Worm (Caenorhabditis elegans) whole organism, midembryonic: ENCODE measurements around the gene gly-7.

Experiments used
- T22C8.4 ChIP-seq: fragments of 200-800 bp; sonication (Bioruptor generic); IDR thresholded peaks from 2 replicates; pipeline ENCODE4 v1.3.6; 2022; ENCODE audit warnings: missing genetic modification characterization, missing compliant biosample characterization
- cog-1 ChIP-seq: sonication (generic microtip); optimal IDR thresholded peaks from 2 replicates; lab custom pipeline; 2016; ENCODE audit warnings: missing genetic modification characterization, missing compliant biosample characterization
- flt-1 ChIP-seq: fragments of 200-800 bp; sonication (Bioruptor generic); IDR thresholded peaks from 2 replicates; pipeline ENCODE4 v1.3.6; 2022; ENCODE audit warnings: missing genetic modification characterization, missing compliant biosample characterization
- klf-2 ChIP-seq: fragments of 200-800 bp; sonication (Bioruptor generic); conservative IDR thresholded peaks from 2 replicates; pipeline ENCODE4 v1.3.6; 2022; ENCODE audit warnings: missing genetic modification reagents, missing genetic modification characterization, missing compliant biosample characterization
- med-1 ChIP-seq: sonication (generic microtip); optimal IDR thresholded peaks from 2 replicates; lab custom pipeline; 2017; ENCODE audit warnings: missing genetic modification characterization, mild to moderate bottlenecking, missing compliant biosample characterization, antibody characterized with exemption, missing genetic modification reagents; ENCODE audit not compliant: insufficient read depth
- ref-1 ChIP-seq: fragments of 200-800 bp; sonication (Bioruptor generic); conservative IDR thresholded peaks from 2 replicates; pipeline ENCODE4 v1.3.6; 2022; ENCODE audit warnings: missing genetic modification reagents, missing genetic modification characterization, missing compliant biosample characterization
- tab-1 ChIP-seq: fragments of 200-800 bp; sonication (Bioruptor generic); IDR thresholded peaks from 2 replicates; pipeline ENCODE4 v1.3.6; 2022; ENCODE audit warnings: missing genetic modification characterization, missing compliant biosample characterization
- ztf-23 ChIP-seq: fragments of 200-800 bp; sonication (Bioruptor generic); IDR thresholded peaks from 2 replicates; pipeline ENCODE4 v1.3.6; 2022; ENCODE audit warnings: missing genetic modification reagents, missing genetic modification characterization, missing compliant biosample characterization
- ztf-29 ChIP-seq: fragments of 200-800 bp; sonication (Bioruptor generic); IDR thresholded peaks from 2 replicates; pipeline ENCODE4 v1.3.6; 2022; ENCODE audit warnings: missing genetic modification reagents, missing genetic modification characterization, missing compliant biosample characterization

Gene gly-7

DNA sequence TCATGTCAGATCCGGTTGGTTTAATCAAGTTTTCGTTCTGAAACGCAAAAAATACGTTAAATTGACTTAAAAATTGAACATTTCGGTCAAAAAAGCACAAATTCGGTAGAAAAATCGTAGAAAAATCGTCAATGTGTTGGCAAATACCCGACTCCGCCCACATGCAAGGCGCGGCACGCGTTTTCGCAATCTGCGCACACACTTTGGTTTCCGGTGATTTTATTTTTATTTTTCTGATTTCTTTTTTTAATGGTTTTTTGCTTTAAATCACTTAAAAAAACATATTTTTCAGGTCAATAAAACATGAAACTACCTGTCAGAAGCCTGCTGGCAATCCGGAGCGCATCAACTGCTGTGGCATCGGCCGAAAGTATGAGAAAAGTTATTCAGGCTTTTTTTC is at the start of gene gly-7, which contains the start of gene mrpl-39:
gly-7 (minus strand) TSS at position 37 of the 400 bp plus-strand sequence.
mrpl-39 (plus strand) TSS at position 293 of the 400 bp plus-strand sequence.
- TF ChIP-seq flt-1 (GFP tag; lab: Robert Waterston, UW) (peak; percentile 46; the same call in 1 of the 2 replicates), ztf-23 (GFP tag; lab: Robert Waterston, UW) (peak; percentile 76), med-1 (peak; percentile 81), klf-2 (0 out of 2 replicates have a peak, but pooled peaks have one; percentile 53), ztf-29 (no peak), T22C8.4 (GFP tag; lab: Robert Waterston, UW) (no peak), tab-1 (peak; percentile 67; the same call in 1 of the 2 replicates), cog-1 (tag; lab: Kevin White, UChicago) (no peak), ref-1 (GFP tag; lab: Robert Waterston, UW) (0 out of 2 replicates have a peak, but pooled peaks have one; percentile 37)

DNA sequence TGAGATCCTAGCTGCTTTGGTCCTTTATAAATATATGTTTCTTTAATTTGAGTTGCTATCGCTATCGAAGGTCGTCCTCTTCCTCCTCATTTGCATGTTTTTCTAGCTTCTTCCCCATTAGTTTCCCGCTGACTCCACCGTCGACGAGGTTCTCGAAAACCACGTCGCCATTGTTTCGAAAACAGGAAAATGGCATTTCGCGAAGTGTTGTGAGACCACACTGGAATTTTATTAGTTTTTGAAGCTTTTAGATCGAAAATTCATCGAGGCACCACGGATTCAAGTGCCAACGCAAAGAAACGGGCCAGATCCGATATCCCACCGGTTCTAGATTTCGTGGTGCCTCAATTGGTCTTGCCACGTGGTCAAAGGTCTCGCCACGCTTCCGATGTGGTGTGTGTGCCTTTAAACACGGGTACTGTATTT is 49.4 kb upstream of the gly-7 start:
- TF ChIP-seq cog-1 (tag; lab: Kevin White, UChicago): no peak
- no peak for TF ChIP-seq ztf-29
- no peak for TF ChIP-seq ztf-23 (GFP tag; lab: Robert Waterston, UW)
- no peak for TF ChIP-seq tab-1
- TF ChIP-seq T22C8.4 (GFP tag; lab: Robert Waterston, UW): no peak
- no peak for TF ChIP-seq flt-1 (GFP tag; lab: Robert Waterston, UW)
- no peak for TF ChIP-seq ref-1 (GFP tag; lab: Robert Waterston, UW)

DNA sequence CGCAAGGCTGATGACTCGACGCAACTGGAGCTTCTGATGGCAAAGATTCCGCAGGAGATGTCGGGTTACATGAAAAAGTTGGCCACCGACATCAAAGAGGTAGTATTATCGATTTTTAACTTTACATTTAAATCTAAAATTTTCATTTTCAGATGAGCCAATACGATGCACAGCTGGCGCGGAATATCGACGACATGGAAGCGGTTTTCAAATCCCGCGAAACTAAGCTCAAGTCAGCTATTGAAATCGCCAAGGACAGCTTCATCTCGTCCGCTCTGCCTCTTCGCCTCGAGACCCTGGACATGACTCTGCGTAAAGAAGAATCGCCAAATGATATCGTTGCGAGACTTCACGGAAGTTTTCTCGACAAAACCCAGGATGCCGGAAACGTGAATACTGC is 48.6 kb upstream of the gly-7 start, which contains the start of gene T10B5.3:
T10B5.3 (minus strand) TSS at position 101 of the 400 bp plus-strand sequence.
- TF ChIP-seq ref-1 (GFP tag; lab: Robert Waterston, UW) (no peak), med-1 (no peak), ztf-23 (GFP tag; lab: Robert Waterston, UW) (no peak), flt-1 (GFP tag; lab: Robert Waterston, UW) (no peak), T22C8.4 (GFP tag; lab: Robert Waterston, UW) (no peak), klf-2 (no peak), tab-1 (no peak), ztf-29 (no peak), cog-1 (tag; lab: Kevin White, UChicago) (no peak)

DNA sequence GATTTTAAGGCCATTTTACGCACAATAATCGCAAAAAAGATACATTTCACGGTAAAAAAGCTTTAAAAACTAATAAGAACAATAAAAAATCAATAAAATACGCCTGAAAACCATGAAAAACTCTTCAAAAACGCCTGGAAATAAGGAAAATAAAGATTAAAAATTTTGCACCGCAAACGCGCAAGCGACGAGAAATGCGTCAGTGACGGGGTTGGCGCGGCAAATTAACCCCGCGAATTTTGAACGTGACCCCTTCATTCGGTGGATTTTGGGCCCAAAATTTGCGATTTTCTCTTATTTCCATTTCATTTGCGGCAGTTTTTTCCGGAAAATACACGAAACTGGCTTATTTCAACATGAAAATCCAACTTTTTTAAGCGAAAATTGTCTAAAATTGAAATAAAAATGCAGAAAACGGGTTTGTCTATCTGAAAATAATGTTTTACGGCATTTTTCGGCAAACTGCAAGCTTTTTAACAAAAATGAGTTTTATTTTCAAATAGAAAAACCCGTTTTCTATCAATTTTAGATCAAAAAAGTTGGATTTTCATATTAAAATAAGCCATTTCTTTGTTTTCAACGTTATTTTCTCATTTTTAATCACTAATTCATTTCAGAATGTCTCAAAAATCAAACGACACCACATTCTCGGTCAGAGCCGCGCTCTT is 47.6 kb upstream of the gly-7 start, which contains the start of gene knl-3:
knl-3 (plus strand) TSS at position 618 of the 668 bp plus-strand sequence.
- TF ChIP-seq flt-1 (GFP tag; lab: Robert Waterston, UW): peak; percentile 75; the same call in 1 of the 2 replicates
- no peak for TF ChIP-seq ref-1 (GFP tag; lab: Robert Waterston, UW)
- peak; percentile 76 for TF ChIP-seq ztf-23 (GFP tag; lab: Robert Waterston, UW)
- TF ChIP-seq cog-1 (tag; lab: Kevin White, UChicago): peak; percentile 63
- TF ChIP-seq med-1: peak; percentile 48
- peak; percentile 75; the same call in 1 of the 2 replicates for TF ChIP-seq tab-1
- TF ChIP-seq T22C8.4 (GFP tag; lab: Robert Waterston, UW): peak; percentile 71
- 0 out of 2 replicates have a peak, but pooled peaks have one; percentile 43 for TF ChIP-seq ztf-29
- TF ChIP-seq klf-2: no peak

DNA sequence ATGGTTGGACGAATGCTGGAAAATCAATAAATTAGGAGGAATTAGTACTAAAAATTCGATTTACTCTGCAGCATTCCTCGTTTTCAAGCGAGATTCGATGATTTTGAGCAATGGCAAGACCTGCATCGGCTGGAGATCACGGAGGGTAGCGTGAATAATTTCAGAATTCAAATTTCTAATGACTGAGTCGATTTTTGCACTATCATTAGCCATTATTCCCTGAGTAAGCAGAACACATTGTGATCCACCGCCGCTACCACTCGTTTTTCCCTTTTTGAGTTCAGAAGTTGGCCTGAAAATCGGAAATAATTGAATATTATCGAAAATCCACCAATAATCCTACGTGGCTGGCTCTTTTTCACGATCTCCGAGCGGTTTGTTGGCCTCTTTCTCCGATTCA is 46.9 kb upstream of the gly-7 start:
- no peak for TF ChIP-seq flt-1 (GFP tag; lab: Robert Waterston, UW)
- no peak for TF ChIP-seq ztf-29
- TF ChIP-seq ztf-23 (GFP tag; lab: Robert Waterston, UW): no peak
- no peak for TF ChIP-seq tab-1
- TF ChIP-seq T22C8.4 (GFP tag; lab: Robert Waterston, UW): no peak
- no peak for TF ChIP-seq cog-1 (tag; lab: Kevin White, UChicago)
- TF ChIP-seq med-1: no peak
- no peak for TF ChIP-seq ref-1 (GFP tag; lab: Robert Waterston, UW)
- no peak for TF ChIP-seq klf-2

DNA sequence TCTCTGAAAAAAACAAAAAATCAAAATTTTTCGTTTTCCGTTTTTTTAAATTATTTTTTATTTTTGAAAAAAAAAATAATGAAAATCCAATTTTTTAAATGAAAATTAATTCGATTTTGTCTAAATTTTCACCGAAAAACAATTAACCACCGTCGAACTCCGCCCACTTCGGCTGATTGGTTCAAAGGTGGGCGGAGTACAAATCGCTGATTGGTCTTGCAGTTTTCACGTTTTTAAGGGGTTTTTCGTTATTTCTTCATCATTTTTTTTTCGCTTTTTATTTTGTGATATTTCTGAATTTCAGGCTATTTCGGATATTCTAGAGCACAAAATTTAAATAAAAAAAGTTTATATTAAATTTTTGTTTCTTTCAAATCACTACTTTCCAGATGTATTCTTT is 43.9 kb upstream of the gly-7 start:
- no peak for TF ChIP-seq klf-2

DNA sequence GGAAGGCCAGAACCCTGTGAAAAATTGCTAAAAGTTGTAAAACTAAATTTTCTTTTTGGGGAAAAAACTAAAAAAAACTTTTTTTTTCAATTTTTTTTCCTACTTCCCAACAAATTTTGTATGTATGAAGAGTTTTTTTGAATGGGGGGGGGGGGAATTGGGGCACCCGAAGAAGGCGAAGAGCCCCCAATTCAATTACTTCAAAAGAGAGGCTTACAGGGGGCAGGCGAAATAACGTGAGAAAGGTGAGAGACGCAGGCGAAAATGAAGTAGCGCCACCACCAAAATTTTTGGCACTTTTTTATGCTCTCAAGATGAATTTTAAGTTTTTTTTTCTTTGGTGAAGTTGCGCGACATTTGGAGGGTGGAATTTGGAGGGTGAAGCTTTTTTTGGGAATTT is 41.8 kb upstream of the gly-7 start:
- no peak for TF ChIP-seq tab-1
- 0 out of 2 replicates have a peak, but pooled peaks have one; percentile 17 for TF ChIP-seq ztf-23 (GFP tag; lab: Robert Waterston, UW)

DNA sequence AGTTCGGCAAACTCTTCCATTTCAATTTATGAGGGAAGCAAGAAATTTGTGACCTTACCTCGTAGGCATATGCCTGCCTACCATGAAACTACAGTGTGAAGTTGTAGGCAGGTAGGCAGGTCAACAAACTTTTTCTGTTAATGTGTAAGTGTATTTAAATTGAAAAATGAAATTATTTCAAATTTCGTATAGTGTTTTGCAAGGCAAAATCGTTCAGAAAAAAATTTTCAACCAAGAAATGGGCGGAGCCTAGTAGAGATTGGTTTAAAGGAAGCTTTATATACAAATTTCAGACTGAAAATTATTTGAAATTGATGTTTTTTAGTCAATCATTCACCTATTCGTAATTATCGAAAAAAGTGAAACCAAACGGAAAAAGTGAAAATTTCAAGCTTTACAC is 36.7 kb upstream of the gly-7 start:
- TF ChIP-seq tab-1 (no peak), med-1 (no peak), ztf-29 (no peak), flt-1 (GFP tag; lab: Robert Waterston, UW) (no peak), klf-2 (no peak), ztf-23 (GFP tag; lab: Robert Waterston, UW) (no peak), cog-1 (tag; lab: Kevin White, UChicago) (no peak), T22C8.4 (GFP tag; lab: Robert Waterston, UW) (no peak), ref-1 (GFP tag; lab: Robert Waterston, UW) (no peak)

DNA sequence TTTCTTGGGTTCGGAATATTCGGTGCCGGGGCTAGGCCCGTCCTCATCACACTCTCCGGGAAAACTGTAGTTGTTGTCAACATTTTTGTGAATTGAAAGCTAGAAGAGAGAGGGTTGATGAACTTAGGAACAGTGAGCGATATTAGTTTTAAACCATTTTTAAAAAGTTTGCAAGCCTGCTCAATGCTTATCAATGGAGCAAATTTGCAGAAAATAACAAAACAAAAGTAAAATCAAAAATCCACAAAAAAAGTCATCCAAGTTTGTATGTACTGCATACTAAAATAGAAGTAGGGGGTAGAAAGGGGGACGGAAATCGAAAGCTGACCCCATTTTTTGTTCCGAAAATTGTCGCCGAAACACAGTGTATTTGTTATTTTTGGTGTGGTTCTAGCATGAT is 35.1 kb upstream of the gly-7 start, which contains the start of gene T10B5.10:
T10B5.10 (minus strand) TSS at position 101 of the 400 bp plus-strand sequence.
- no peak for TF ChIP-seq cog-1 (tag; lab: Kevin White, UChicago)
- TF ChIP-seq med-1: no peak
- no peak for TF ChIP-seq ztf-23 (GFP tag; lab: Robert Waterston, UW)
- no peak for TF ChIP-seq flt-1 (GFP tag; lab: Robert Waterston, UW)
- TF ChIP-seq tab-1: no peak
- TF ChIP-seq T22C8.4 (GFP tag; lab: Robert Waterston, UW): no peak
- TF ChIP-seq ref-1 (GFP tag; lab: Robert Waterston, UW): no peak
- no peak for TF ChIP-seq klf-2

DNA sequence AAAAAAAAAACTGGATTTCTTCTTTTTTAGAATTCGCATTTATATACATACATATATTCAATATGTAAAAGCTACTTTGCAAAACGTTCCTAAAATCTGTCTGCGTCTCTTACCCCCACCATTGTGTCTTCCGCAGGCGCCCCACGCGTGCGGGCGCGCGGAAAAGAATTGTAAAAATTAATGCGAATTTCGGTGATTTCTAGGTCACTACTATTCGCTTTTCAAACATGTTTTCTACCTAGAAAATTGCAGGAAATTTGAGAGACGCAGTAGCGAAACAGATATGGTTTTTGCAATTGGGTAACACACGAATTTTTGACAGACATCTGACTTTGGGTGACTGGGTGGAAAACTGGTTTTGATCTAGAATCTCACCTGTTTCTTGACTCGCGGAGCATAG is 34.0 kb upstream of the gly-7 start:
- TF ChIP-seq ztf-29 (no peak), flt-1 (GFP tag; lab: Robert Waterston, UW) (no peak), ztf-23 (GFP tag; lab: Robert Waterston, UW) (no peak), klf-2 (no peak), T22C8.4 (GFP tag; lab: Robert Waterston, UW) (no peak), med-1 (no peak), ref-1 (GFP tag; lab: Robert Waterston, UW) (no peak), cog-1 (tag; lab: Kevin White, UChicago) (no peak), tab-1 (no peak)
